Fruit fly (Drosophila melanogaster) whole organism, embryonic: ENCODE results near the gene dre4.
A peak's percentile ranks its signal among the peaks of the same experiment; 100 is the strongest.

Experiments used
- CG11247 ChIP-seq: fragments of 200-800 bp; sonication (Bioruptor generic); IDR thresholded peaks from 2 replicates; pipeline ENCODE4 v1.3.6; 2022; ENCODE audit warnings: missing biosample characterization, missing genetic modification characterization
- CG11456 ChIP-seq: fragments of 200-800 bp; sonication (Bioruptor generic); IDR thresholded peaks from 3 replicates; pipeline ENCODE4 v1.3.6; 2022; ENCODE audit warnings: missing biosample characterization, missing genetic modification characterization
- CG1233 ChIP-seq: fragments of 200-800 bp; sonication (Bioruptor generic); optimal IDR thresholded peaks from 4 replicates; lab custom pipeline; 2018; ENCODE audit warnings: missing biosample characterization, mild to moderate bottlenecking, missing genetic modification characterization
- CG1602 ChIP-seq: fragments of 200-800 bp; sonication (Bioruptor generic); optimal IDR thresholded peaks from 3 replicates; lab custom pipeline; 2016; ENCODE audit warnings: missing biosample characterization, missing genetic modification characterization
- CG32767 ChIP-seq: fragments of 200-800 bp; sonication (Bioruptor generic); IDR thresholded peaks from 2 replicates; pipeline ENCODE4 v1.3.6; 2022; ENCODE audit warnings: missing biosample characterization, missing genetic modification characterization
- Dp ChIP-seq: fragments of 200-800 bp; sonication (Bioruptor generic); optimal IDR thresholded peaks from 2 replicates; lab custom pipeline; 2018; ENCODE audit warnings: missing biosample characterization, mild to moderate bottlenecking, missing genetic modification characterization, moderate library complexity
- Drgx ChIP-seq: fragments of 200-800 bp; sonication (Bioruptor generic); IDR thresholded peaks from 2 replicates; pipeline ENCODE4 v1.3.6; 2022; ENCODE audit warnings: missing biosample characterization, missing genetic modification characterization
- E2f2 ChIP-seq: fragments of 200-800 bp; sonication (Bioruptor generic); IDR thresholded peaks from 2 replicates; pipeline ENCODE4 v1.3.6; 2022; ENCODE audit warnings: missing biosample characterization, missing genetic modification characterization
- Poxn ChIP-seq: fragments of 200-800 bp; sonication (Bioruptor generic); IDR thresholded peaks from 2 replicates; pipeline ENCODE4 v1.3.6; 2022; ENCODE audit warnings: missing biosample characterization, missing genetic modification characterization
- Ptx1 ChIP-seq: fragments of 200-800 bp; sonication (Bioruptor generic); IDR thresholded peaks from 2 replicates; pipeline ENCODE4 v1.3.6; 2022; ENCODE audit warnings: missing biosample characterization, missing genetic modification characterization
- al ChIP-seq: fragments of 200-800 bp; sonication (Bioruptor generic); IDR thresholded peaks from 2 replicates; pipeline ENCODE4 v1.3.6; 2022; ENCODE audit warnings: missing biosample characterization, missing genetic modification characterization
- bsh ChIP-seq, 2 experiments: fragments of 200-800 bp; sonication (Bioruptor generic); optimal IDR thresholded peaks; 2 replicates each; lab custom pipeline; 2017 to 2018; ENCODE audit warnings: mild to moderate bottlenecking in 2 of 2, missing biosample characterization in 2 of 2, missing genetic modification characterization in 2 of 2, moderate library complexity in 1 of 2
- chif ChIP-seq, 2 experiments: fragments of 200-800 bp; sonication (Bioruptor generic); optimal IDR thresholded peaks; 3 replicates each; lab custom pipeline; 2016; ENCODE audit warnings: missing biosample characterization in 2 of 2, missing genetic modification characterization in 2 of 2
- dmrt99B ChIP-seq: fragments of 200-800 bp; sonication (Bioruptor generic); optimal IDR thresholded peaks from 2 replicates; lab custom pipeline; 2018; ENCODE audit warnings: missing biosample characterization, mild to moderate bottlenecking, missing genetic modification characterization, moderate library complexity
- ems ChIP-seq: fragments of 200-800 bp; sonication (Bioruptor generic); optimal IDR thresholded peaks from 3 replicates; lab custom pipeline; 2016; ENCODE audit warnings: missing biosample characterization, missing genetic modification characterization
- gsb ChIP-seq: fragments of 200-800 bp; sonication (Bioruptor generic); IDR thresholded peaks from 2 replicates; pipeline ENCODE4 v1.3.6; 2022; ENCODE audit warnings: missing biosample characterization, missing genetic modification characterization
- lbe ChIP-seq: fragments of 200-800 bp; sonication (Bioruptor generic); optimal IDR thresholded peaks from 2 replicates; lab custom pipeline; 2016; ENCODE audit warnings: missing biosample characterization, mild to moderate bottlenecking, missing genetic modification characterization
- nom ChIP-seq: fragments of 200-800 bp; sonication (Bioruptor generic); optimal IDR thresholded peaks from 2 replicates; lab custom pipeline; 2017; ENCODE audit warnings: missing biosample characterization, missing genetic modification characterization, mild to moderate bottlenecking, moderate library complexity, missing genetic modification reagents
- oc ChIP-seq: fragments of 200-800 bp; sonication (Bioruptor generic); optimal IDR thresholded peaks from 2 replicates; lab custom pipeline; 2018; ENCODE audit warnings: missing biosample characterization, mild to moderate bottlenecking, missing genetic modification characterization, moderate library complexity
- prd ChIP-seq, 3 experiments: fragments of >200 bp in 2 of 3; fragments of 200-800 bp in 1 of 3; sonication (Bioruptor generic) in 1 of 3; optimal IDR thresholded peaks in 2 of 3; IDR thresholded peaks in 1 of 3; 2 replicates in 2 of 3; 3 replicates in 1 of 3; pipeline versions ENCODE4 v1.3.6 to Lab custom; 2017 to 2022; ENCODE audit warnings: missing biosample characterization in 1 of 3, missing genetic modification characterization in 1 of 3
- sd ChIP-seq: fragments of 200-800 bp; sonication (Bioruptor generic); optimal IDR thresholded peaks from 3 replicates; lab custom pipeline; 2018; ENCODE audit warnings: missing biosample characterization, mild to moderate bottlenecking, missing genetic modification characterization, moderate library complexity
- slbo ChIP-seq: fragments of 200-800 bp; sonication (Bioruptor generic); IDR thresholded peaks from 2 replicates; pipeline ENCODE4 v1.3.6; 2022; ENCODE audit warnings: missing biosample characterization, missing genetic modification characterization
- wor ChIP-seq: fragments of 200-800 bp; sonication (Bioruptor generic); IDR thresholded peaks from 2 replicates; pipeline ENCODE4 v1.3.6; 2022; ENCODE audit warnings: missing biosample characterization, missing genetic modification characterization

Gene dre4

DNA sequence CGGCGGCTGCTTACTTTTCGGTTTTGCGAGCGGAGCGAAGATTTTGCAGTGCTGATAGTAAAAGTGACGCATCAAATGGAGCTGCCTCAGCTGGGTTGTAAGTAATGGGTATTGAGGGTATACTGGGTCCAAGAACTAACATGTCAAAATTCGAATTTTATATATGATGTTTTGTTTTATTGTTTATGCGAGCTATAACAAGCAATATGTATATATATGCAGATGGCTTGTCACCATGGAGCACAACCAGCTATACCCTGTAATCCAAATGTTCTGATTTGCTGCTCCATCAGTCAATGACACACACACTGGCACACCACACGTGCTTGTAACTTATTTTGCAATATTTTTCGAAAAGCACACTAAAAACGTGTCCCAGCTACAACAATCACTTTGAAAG lies 46.6 kb downstream of the dre4 start:
- peak in 1 of 2 experiments; percentile 75 for TF ChIP-seq bsh (GFP tag; optimal IDR thresholded peaks at IDR 0.05; lab: Kevin White, UChicago)
- TF ChIP-seq Ptx1 (GFP tag; lab: Robert Waterston, UW): peak; percentile 30; the same call in 1 of the 2 replicates
- no peak for TF ChIP-seq oc
- TF ChIP-seq dmrt99B (tag; lab: Kevin White, UChicago): no peak
- no peak for TF ChIP-seq CG1233 (GFP tag; lab: Kevin White, UChicago)
- no peak for TF ChIP-seq ems (GFP tag; lab: Kevin White, UChicago)
- peak in 1 of 2 experiments; percentile 3 for TF ChIP-seq chif (GFP tag; optimal IDR thresholded peaks at IDR 0.05; lab: Kevin White, UChicago)
- TF ChIP-seq wor (GFP tag; lab: Robert Waterston, UW): no peak
- no peak for TF ChIP-seq CG32767 (GFP tag; lab: Robert Waterston, UW)
- TF ChIP-seq E2f2 (GFP tag; lab: Robert Waterston, UW): no peak
- TF ChIP-seq al (GFP tag; lab: Robert Waterston, UW): 0 out of 2 replicates have a peak, but pooled peaks have one; percentile 18
- peak; percentile 26; the same call in 1 of the 2 replicates for TF ChIP-seq slbo
- no peak for TF ChIP-seq sd
- no peak for TF ChIP-seq lbe
- TF ChIP-seq Poxn (GFP tag; lab: Robert Waterston, UW): 0 out of 2 replicates have a peak, but pooled peaks have one; percentile 4
- peak; percentile 82 for TF ChIP-seq Drgx (GFP tag; lab: Robert Waterston, UW)
- no peak for TF ChIP-seq prd (optimal IDR thresholded peaks at IDR 0.05; lab: Kevin White, UChicago)
- 0 out of 3 replicates have a peak, but pooled peaks have one; percentile 10 for TF ChIP-seq prd (GFP tag; IDR thresholded peaks at IDR 0.05; lab: Robert Waterston, UW)
- no peak for TF ChIP-seq gsb (GFP tag; lab: Robert Waterston, UW)
- peak; percentile 31; the same call in 1 of the 2 replicates for TF ChIP-seq CG11247 (GFP tag; lab: Robert Waterston, UW)
- TF ChIP-seq, all 482 proteins: peak for 9

dm6 chr3L:1827809-1828371 lies 48.2 kb downstream of the dre4 start:
- 0 out of 3 replicates have a peak, but pooled peaks have one; percentile 10 for TF ChIP-seq CG11456 (GFP tag; lab: Robert Waterston, UW)
- no peak for TF ChIP-seq Dp (GFP tag; lab: Kevin White, UChicago)

- TF ChIP-seq CG1602 (GFP tag; lab: Kevin White, UChicago): no peak
- TF ChIP-seq nom (GFP tag; lab: Kevin White, UChicago): peak; percentile 19
Measured at dm6 chr3L:1822365-1822764, 53.7 kb downstream of the dre4 start.
